Worm (Caenorhabditis elegans) whole organism, young adult: ENCODE measurements around the gene T04A8.13.

ENCODE experiments used
- F33H1.4 ChIP-seq: fragments of 200-800 bp; sonication (Bioruptor generic); IDR thresholded peaks from 2 replicates; pipeline ENCODE4 v1.3.6; 2022; ENCODE audit warnings: missing genetic modification reagents, missing genetic modification characterization, missing compliant biosample characterization
- ceh-79 ChIP-seq: sonication (generic microtip); optimal IDR thresholded peaks from 2 replicates; lab custom pipeline; 2017; ENCODE audit warnings: mild to moderate bottlenecking, missing genetic modification characterization, missing compliant biosample characterization
- lin-40 ChIP-seq: sonication (generic microtip); optimal IDR thresholded peaks from 2 replicates; lab custom pipeline; 2016; ENCODE audit warnings: missing genetic modification characterization, mild to moderate bottlenecking, missing compliant biosample characterization, missing genotype, missing genetic modification reagents
- nfya-1 ChIP-seq: sonication (generic microtip); optimal IDR thresholded peaks from 2 replicates; lab custom pipeline; 2017; ENCODE audit warnings: antibody characterized with exemption, missing compliant biosample characterization, missing genetic modification characterization, borderline replicate concordance; ENCODE audit not compliant: insufficient read depth
- nhr-27 ChIP-seq: fragments of 200-800 bp; sonication (Bioruptor generic); optimal IDR thresholded peaks from 2 replicates; lab custom pipeline; 2018; ENCODE audit warnings: mild to moderate bottlenecking, missing genetic modification characterization, moderate library complexity, missing compliant biosample characterization
- pha-4 ChIP-seq: fragments of 150-350 bp; sonication (generic microtip); optimal IDR thresholded peaks from 2 replicates; lab custom pipeline; 2014; ENCODE audit warnings: missing biosample characterization, missing genetic modification reagents, missing genetic modification characterization
- snpc-4 ChIP-seq, 5 experiments: fragments of 150-350 bp in 1 of 5; sonication (generic microtip) in 4 of 5; optimal IDR thresholded peaks; 2 replicates each; lab custom pipeline; 2014 to 2018; ENCODE audit warnings: missing genetic modification characterization in 5 of 5, missing biosample characterization in 3 of 5, antibody characterized with exemption in 2 of 5, mild to moderate bottlenecking in 2 of 5, missing compliant biosample characterization in 2 of 5, missing genotype in 2 of 5, moderate library complexity in 2 of 5, missing genetic modification reagents in 1 of 5

ce11 chrIII:4740820-4741219 is 34.0 kb downstream of the T04A8.13 start:
- TF ChIP-seq nhr-27 (tag; lab: Kevin White, UChicago) (no peak), nfya-1 (tag; lab: Kevin White, UChicago) (no peak), lin-40 (tag; lab: Kevin White, UChicago) (no peak), snpc-4 (GFP tag; optimal IDR thresholded peaks at IDR 0.05; lab: Kevin White, UChicago) (no peak), snpc-4 (tag; optimal IDR thresholded peaks at IDR 0.05; lab: Kevin White, UChicago) (no peak), F33H1.4 (GFP tag; lab: Robert Waterston, UW) (no peak), pha-4 (tag; lab: Kevin White, UChicago) (no peak), ceh-79 (tag; lab: Kevin White, UChicago) (no peak)
